Worm (Caenorhabditis elegans) whole organism, L4 larva: ENCODE data around the gene ZC262.13.

Experiments
- D1046.2 ChIP-seq: fragments of 200-800 bp; sonication (Bioruptor generic); IDR thresholded peaks from 2 replicates; pipeline ENCODE4 v1.3.6; 2022; ENCODE audit warnings: missing genetic modification characterization, missing compliant biosample characterization
- F37D6.2 ChIP-seq: sonication (generic microtip); optimal IDR thresholded peaks from 2 replicates; lab custom pipeline; 2016; ENCODE audit warnings: mild to moderate bottlenecking, missing genetic modification characterization, missing compliant biosample characterization
- T20F7.1 ChIP-seq: fragments of 200-800 bp; sonication (Bioruptor generic); optimal IDR thresholded peaks from 2 replicates; lab custom pipeline; 2018; ENCODE audit warnings: mild to moderate bottlenecking, missing genetic modification characterization, missing compliant biosample characterization
- T26A8.4 ChIP-seq: fragments of 200-800 bp; sonication (Bioruptor generic); IDR thresholded peaks from 2 replicates; pipeline ENCODE4 v1.3.6; 2022; ENCODE audit warnings: missing genetic modification characterization, missing compliant biosample characterization
- Y75B8A.6 ChIP-seq: fragments of 200-800 bp; sonication (Bioruptor generic); IDR thresholded peaks from 2 replicates; pipeline ENCODE4 v1.3.6; 2022; ENCODE audit warnings: missing genetic modification reagents, missing genetic modification characterization, missing compliant biosample characterization
- ZK546.5 ChIP-seq, 2 experiments: sonication (generic microtip); optimal IDR thresholded peaks; 2 replicates each; lab custom pipeline; 2017; ENCODE audit warnings: missing biosample characterization in 2 of 2, missing genetic modification characterization in 2 of 2
- aha-1 ChIP-seq: fragments of 150-350 bp; peaks from one replicate; lab custom pipeline; 2014; ENCODE audit warnings: missing biosample characterization, missing genetic modification characterization
- aly-2 ChIP-seq: sonication (generic microtip); optimal IDR thresholded peaks from 2 replicates; lab custom pipeline; 2018; ENCODE audit warnings: missing biosample characterization, missing genetic modification characterization
- ama-1 ChIP-seq: fragments of 150-350 bp; optimal IDR thresholded peaks from 2 replicates; lab custom pipeline; 2014; ENCODE audit warnings: inconsistent platforms, mixed read lengths
- arid-1 ChIP-seq: fragments of 200-800 bp; sonication (Bioruptor generic); conservative IDR thresholded peaks from 2 replicates; pipeline ENCODE4 v1.3.6; 2022; ENCODE audit warnings: missing genetic modification reagents, missing genetic modification characterization, missing compliant biosample characterization
- ceh-20 ChIP-seq: fragments of 200-800 bp; sonication (Bioruptor generic); IDR thresholded peaks from 2 replicates; pipeline ENCODE4 v1.3.6; 2022; ENCODE audit warnings: missing genetic modification reagents, missing genetic modification characterization, missing compliant biosample characterization
- ceh-32 ChIP-seq: sonication (generic microtip); optimal IDR thresholded peaks from 2 replicates; lab custom pipeline; 2016; ENCODE audit warnings: mild to moderate bottlenecking, missing genetic modification characterization, missing compliant biosample characterization; ENCODE audit not compliant: poor library complexity
- ceh-44 ChIP-seq: fragments of 200-800 bp; sonication (Bioruptor generic); IDR thresholded peaks from 2 replicates; pipeline ENCODE4 v1.3.6; 2022; ENCODE audit warnings: missing genetic modification reagents, missing genetic modification characterization, missing compliant biosample characterization
- ces-1 ChIP-seq: fragments of 150-350 bp; sonication (generic microtip); optimal IDR thresholded peaks from 4 replicates; lab custom pipeline; 2014; ENCODE audit warnings: missing biosample characterization, missing genetic modification reagents, missing genetic modification characterization
- ctbp-1 ChIP-seq: fragments of 200-800 bp; sonication (Bioruptor generic); IDR thresholded peaks from 2 replicates; pipeline ENCODE4 v1.3.6; 2022; ENCODE audit warnings: missing genetic modification reagents, missing genetic modification characterization, missing compliant biosample characterization
- dpl-1 ChIP-seq: fragments of 150-350 bp; optimal IDR thresholded peaks from 2 replicates; lab custom pipeline; 2014; ENCODE audit warnings: missing biosample characterization, missing genetic modification reagents, missing genetic modification characterization
- egl-27 ChIP-seq: sonication (generic microtip); optimal IDR thresholded peaks from 3 replicates; lab custom pipeline; 2017; ENCODE audit warnings: missing biosample characterization, missing genetic modification reagents, missing genetic modification characterization
- fos-1 ChIP-seq: fragments of 150-350 bp; optimal IDR thresholded peaks from 2 replicates; lab custom pipeline; 2014; ENCODE audit warnings: missing biosample characterization, missing genetic modification characterization
- hif-1 ChIP-seq, 2 experiments: sonication (generic microtip); optimal IDR thresholded peaks; 2 replicates each; lab custom pipeline; 2016 to 2017; ENCODE audit warnings: missing compliant biosample characterization in 2 of 2, missing genetic modification characterization in 2 of 2, missing genetic modification reagents in 2 of 2, missing genotype in 2 of 2, mild to moderate bottlenecking in 1 of 2
- hmg-1.1 ChIP-seq: fragments of 200-800 bp; sonication (Bioruptor generic); IDR thresholded peaks from 2 replicates; pipeline ENCODE4 v1.3.6; 2022; ENCODE audit warnings: missing genetic modification reagents, missing genetic modification characterization, missing compliant biosample characterization
- jun-1 ChIP-seq: fragments of 150-350 bp; optimal IDR thresholded peaks from 2 replicates; lab custom pipeline; 2014; ENCODE audit warnings: missing biosample characterization, missing genetic modification reagents, missing genetic modification characterization
- lin-1 ChIP-seq: fragments of 200-800 bp; sonication (Bioruptor generic); IDR thresholded peaks from 2 replicates; pipeline ENCODE4 v1.3.6; 2022; ENCODE audit warnings: missing genetic modification reagents, missing genetic modification characterization, missing compliant biosample characterization
- lin-38 ChIP-seq: fragments of 200-800 bp; sonication (Bioruptor generic); IDR thresholded peaks from 2 replicates; pipeline ENCODE4 v1.3.6; 2022; ENCODE audit warnings: missing genetic modification reagents, missing genetic modification characterization, missing compliant biosample characterization
- madf-9 ChIP-seq: fragments of 200-800 bp; sonication (Bioruptor generic); conservative IDR thresholded peaks from 2 replicates; pipeline ENCODE4 v1.3.6; 2022; ENCODE audit warnings: missing genetic modification reagents, missing genetic modification characterization, missing compliant biosample characterization
- mdl-1 ChIP-seq, 2 experiments: fragments of 150-350 bp in 1 of 2; sonication (generic microtip) in 1 of 2; optimal IDR thresholded peaks; 2 replicates each; lab custom pipeline; 2014 to 2017; ENCODE audit warnings: missing biosample characterization in 2 of 2, missing genetic modification characterization in 2 of 2
- mdt-29 ChIP-seq: fragments of 200-800 bp; sonication (Bioruptor generic); IDR thresholded peaks from 2 replicates; pipeline ENCODE4 v1.3.6; 2022; ENCODE audit warnings: missing genetic modification reagents, missing genetic modification characterization, missing compliant biosample characterization
- mep-1 ChIP-seq: fragments of 150-350 bp; sonication (generic microtip); optimal IDR thresholded peaks from 3 replicates; lab custom pipeline; 2014; ENCODE audit warnings: missing biosample characterization, missing genetic modification characterization
- mes-2 ChIP-seq: sonication (generic microtip); optimal IDR thresholded peaks from 2 replicates; lab custom pipeline; 2016; ENCODE audit warnings: missing genotype, mild to moderate bottlenecking, missing genetic modification characterization, missing compliant biosample characterization; ENCODE audit not compliant: poor library complexity, severe bottlenecking
- nhr-10 ChIP-seq: fragments of 150-350 bp; optimal IDR thresholded peaks from 2 replicates; lab custom pipeline; 2014; ENCODE audit warnings: missing biosample characterization, missing genetic modification characterization
- nhr-102 ChIP-seq: sonication (generic microtip); optimal IDR thresholded peaks from 2 replicates; lab custom pipeline; 2016; ENCODE audit warnings: mild to moderate bottlenecking, missing genetic modification characterization, moderate library complexity, missing compliant biosample characterization
- nhr-11 ChIP-seq: fragments of 150-350 bp; optimal IDR thresholded peaks from 2 replicates; lab custom pipeline; 2014; ENCODE audit warnings: missing biosample characterization, missing genetic modification characterization
- nhr-237 ChIP-seq: sonication (generic microtip); optimal IDR thresholded peaks from 2 replicates; lab custom pipeline; 2017; ENCODE audit warnings: missing biosample characterization, missing genetic modification characterization
- nhr-42 ChIP-seq: fragments of 200-800 bp; sonication (Bioruptor generic); IDR thresholded peaks from 2 replicates; pipeline ENCODE4 v1.3.6; 2022; ENCODE audit warnings: missing genetic modification characterization, missing compliant biosample characterization
- nhr-6 ChIP-seq: fragments of 150-350 bp; optimal IDR thresholded peaks from 2 replicates; lab custom pipeline; 2014; ENCODE audit warnings: missing biosample characterization, missing genetic modification characterization
- nhr-76 ChIP-seq: fragments of 150-350 bp; optimal IDR thresholded peaks from 2 replicates; lab custom pipeline; 2014; ENCODE audit warnings: missing biosample characterization, missing genetic modification characterization
- pqm-1 ChIP-seq: sonication (generic microtip); optimal IDR thresholded peaks from 2 replicates; lab custom pipeline; 2017; ENCODE audit warnings: missing biosample characterization, missing genetic modification characterization
- saeg-2 ChIP-seq: fragments of 200-800 bp; sonication (Bioruptor generic); IDR thresholded peaks from 2 replicates; pipeline ENCODE4 v1.3.6; 2022; ENCODE audit warnings: missing genetic modification reagents, missing genetic modification characterization, missing compliant biosample characterization
- set-16 ChIP-seq: fragments of 200-800 bp; sonication (Bioruptor generic); IDR thresholded peaks from 2 replicates; pipeline ENCODE4 v1.3.6; 2022; ENCODE audit warnings: missing genetic modification reagents, missing genetic modification characterization, missing compliant biosample characterization
- snpc-4 ChIP-seq: fragments of 150-350 bp; optimal IDR thresholded peaks from 2 replicates; lab custom pipeline; 2014; ENCODE audit warnings: missing biosample characterization, missing genetic modification characterization
- spr-1 ChIP-seq: sonication (generic microtip); optimal IDR thresholded peaks from 2 replicates; lab custom pipeline; 2016; ENCODE audit warnings: mild to moderate bottlenecking, missing genetic modification characterization, missing compliant biosample characterization
- spr-3 ChIP-seq: fragments of 200-800 bp; sonication (Bioruptor generic); optimal IDR thresholded peaks from 2 replicates; lab custom pipeline; 2018; ENCODE audit warnings: mild to moderate bottlenecking, missing genetic modification characterization, missing compliant biosample characterization
- tag-97 ChIP-seq: fragments of 200-800 bp; sonication (Bioruptor generic); IDR thresholded peaks from 2 replicates; pipeline ENCODE4 v1.3.6; 2022; ENCODE audit warnings: missing genetic modification characterization, missing compliant biosample characterization
- tra-1 ChIP-seq: fragments of 200-800 bp; sonication (Bioruptor generic); IDR thresholded peaks from 2 replicates; pipeline ENCODE4 v1.3.6; 2022; ENCODE audit warnings: missing genetic modification reagents, missing genetic modification characterization, missing compliant biosample characterization
- unc-130 ChIP-seq: sonication (generic microtip); optimal IDR thresholded peaks from 2 replicates; lab custom pipeline; 2016; ENCODE audit warnings: missing genetic modification reagents, missing genetic modification characterization, missing compliant biosample characterization
- unc-39 ChIP-seq: sonication (generic microtip); optimal IDR thresholded peaks from 2 replicates; lab custom pipeline; 2017; ENCODE audit warnings: missing biosample characterization, missing genetic modification characterization
- zip-2 ChIP-seq: fragments of 150-350 bp; optimal IDR thresholded peaks from 2 replicates; lab custom pipeline; 2014; ENCODE audit warnings: missing biosample characterization, missing genetic modification characterization
- ztf-11 ChIP-seq: fragments of 150-350 bp; optimal IDR thresholded peaks from 2 replicates; lab custom pipeline; 2014; ENCODE audit warnings: missing biosample characterization, missing genetic modification characterization
- ztf-7 ChIP-seq: fragments of 150-350 bp; optimal IDR thresholded peaks from 2 replicates; lab custom pipeline; 2014; ENCODE audit warnings: missing biosample characterization, missing genetic modification characterization

The ZC262.13 gene

ce11 chrIII:8312393-8312792 is 13.6 kb upstream of the ZC262.13 start, which contains the start of gene F10E9.2:
Gene F10E9.2 (plus strand): TSS chrIII:8312693.
- TF ChIP-seq ctbp-1 (GFP tag; lab: Robert Waterston, UW) (no peak), mep-1 (tag; lab: Kevin White, UChicago) (peak; percentile 2), hmg-1.1 (GFP tag; lab: Robert Waterston, UW) (no peak)

- no peak for TF ChIP-seq T20F7.1 (GFP tag; lab: Kevin White, UChicago)
- TF ChIP-seq mdl-1 (tag; optimal IDR thresholded peaks at IDR 0.05; lab: Kevin White, UChicago) = no peak
- TF ChIP-seq nhr-102 (tag; lab: Kevin White, UChicago) = no peak
- no peak for TF ChIP-seq ztf-7 (tag; lab: Kevin White, UChicago)
- no peak for TF ChIP-seq egl-27 (tag; lab: Kevin White, UChicago)
- TF ChIP-seq saeg-2 (GFP tag; lab: Robert Waterston, UW) = no peak
- TF ChIP-seq ctbp-1 (GFP tag; lab: Robert Waterston, UW) = no peak
- no peak for TF ChIP-seq lin-1
- TF ChIP-seq nhr-6 (tag; lab: Kevin White, UChicago) = no peak
- no peak for TF ChIP-seq set-16 (GFP tag; lab: Robert Waterston, UW)
- no peak for TF ChIP-seq ceh-44 (GFP tag; lab: Robert Waterston, UW)
- no peak for TF ChIP-seq unc-39 (tag; lab: Kevin White, UChicago)
- no peak for TF ChIP-seq nhr-237 (tag; lab: Kevin White, UChicago)
- TF ChIP-seq Y75B8A.6 (GFP tag; lab: Robert Waterston, UW) = no peak
- TF ChIP-seq tag-97 (GFP tag; lab: Robert Waterston, UW) = no peak
- no peak for TF ChIP-seq dpl-1
- no peak for TF ChIP-seq arid-1 (GFP tag; lab: Robert Waterston, UW)
Measured at ce11 chrIII:8318488-8318887, 7.5 kb upstream of the ZC262.13 start, which contains the start of gene sas-4. Gene sas-4 (minus strand): TSS chrIII:8318588.

ce11 chrIII:8319100-8319499 is 6.9 kb upstream of the ZC262.13 start, which contains the start of gene F10E9.11:
Gene F10E9.11 (minus strand): TSS chrIII:8319260.
- TF ChIP-seq spr-1 = peak; percentile 55
- no peak for TF ChIP-seq ama-1
- TF ChIP-seq nhr-102 (tag; lab: Kevin White, UChicago) = peak; percentile 13
- peak; percentile 36 for TF ChIP-seq T20F7.1 (GFP tag; lab: Kevin White, UChicago)
- TF ChIP-seq aha-1 (tag; lab: Kevin White, UChicago) = peak; percentile 87
- no peak for TF ChIP-seq Y75B8A.6 (GFP tag; lab: Robert Waterston, UW)
- no peak for TF ChIP-seq ceh-32 (tag; lab: Kevin White, UChicago)
- no peak for TF ChIP-seq nhr-76 (tag; lab: Kevin White, UChicago)
- peak; percentile 98 for TF ChIP-seq mes-2 (tag; lab: Kevin White, UChicago)
- TF ChIP-seq pqm-1 (tag; lab: Kevin White, UChicago) = no peak
- no peak for TF ChIP-seq lin-1
- no peak for TF ChIP-seq zip-2 (tag; lab: Kevin White, UChicago)
- peak; percentile 51; the same call in 1 of the 2 replicates for TF ChIP-seq madf-9
- TF ChIP-seq hif-1 (tag; optimal IDR thresholded peaks at IDR 0.05; lab: Kevin White, UChicago) = peak in 1 of 2 experiments; percentile 87
- no peak for TF ChIP-seq ces-1 (GFP tag; lab: Kevin White, UChicago)
- 0 out of 2 replicates have a peak, but pooled peaks have one; percentile 20 for TF ChIP-seq tra-1 (GFP tag; lab: Robert Waterston, UW)
- peak; percentile 78 for TF ChIP-seq lin-38 (GFP tag; lab: Robert Waterston, UW)
- no peak for TF ChIP-seq saeg-2 (GFP tag; lab: Robert Waterston, UW)
- TF ChIP-seq ztf-11 (tag; lab: Kevin White, UChicago) = no peak
- TF ChIP-seq nhr-10 (tag; lab: Kevin White, UChicago) = no peak
- peak; percentile 96 for TF ChIP-seq unc-130
- TF ChIP-seq jun-1 (tag; lab: Kevin White, UChicago) = no peak
- TF ChIP-seq aly-2 = no peak
- no peak for TF ChIP-seq mdt-29 (GFP tag; lab: Robert Waterston, UW)
- peak; percentile 48; the same call in 1 of the 2 replicates for TF ChIP-seq ceh-44 (GFP tag; lab: Robert Waterston, UW)
- no peak for TF ChIP-seq snpc-4 (tag; lab: Kevin White, UChicago)
- no peak for TF ChIP-seq ZK546.5 (tag; optimal IDR thresholded peaks at IDR 0.05; lab: Kevin White, UChicago)
- no peak for TF ChIP-seq spr-3
- no peak for TF ChIP-seq fos-1 (tag; lab: Kevin White, UChicago)
- peak; percentile 26; the same call in 1 of the 2 replicates for TF ChIP-seq ceh-20
- TF ChIP-seq dpl-1 = peak; percentile 96
- peak; percentile 45; the same call in 1 of the 2 replicates for TF ChIP-seq T26A8.4 (GFP tag; lab: Robert Waterston, UW)
- peak; percentile 18 for TF ChIP-seq nhr-11 (tag; lab: Kevin White, UChicago)
- TF ChIP-seq nhr-42 (GFP tag; lab: Robert Waterston, UW) = no peak
- peak; percentile 56 for TF ChIP-seq F37D6.2 (tag; lab: Kevin White, UChicago)
- TF ChIP-seq D1046.2 (GFP tag; lab: Robert Waterston, UW) = no peak; the same call in 1 of the 2 replicates
